Worm (Caenorhabditis elegans) whole organism, midembryonic: ENCODE data around the gene pkn-1.

Experiments used
- T22C8.4 ChIP-seq: fragments of 200-800 bp; sonication (Bioruptor generic); IDR thresholded peaks from 2 replicates; pipeline ENCODE4 v1.3.6; 2022; ENCODE audit warnings: missing genetic modification characterization, missing compliant biosample characterization
- cog-1 ChIP-seq: sonication (generic microtip); optimal IDR thresholded peaks from 2 replicates; lab custom pipeline; 2016; ENCODE audit warnings: missing genetic modification characterization, missing compliant biosample characterization
- flt-1 ChIP-seq: fragments of 200-800 bp; sonication (Bioruptor generic); IDR thresholded peaks from 2 replicates; pipeline ENCODE4 v1.3.6; 2022; ENCODE audit warnings: missing genetic modification characterization, missing compliant biosample characterization
- klf-2 ChIP-seq: fragments of 200-800 bp; sonication (Bioruptor generic); conservative IDR thresholded peaks from 2 replicates; pipeline ENCODE4 v1.3.6; 2022; ENCODE audit warnings: missing genetic modification reagents, missing genetic modification characterization, missing compliant biosample characterization
- med-1 ChIP-seq: sonication (generic microtip); optimal IDR thresholded peaks from 2 replicates; lab custom pipeline; 2017; ENCODE audit warnings: missing genetic modification characterization, mild to moderate bottlenecking, missing compliant biosample characterization, antibody characterized with exemption, missing genetic modification reagents; ENCODE audit not compliant: insufficient read depth
- ref-1 ChIP-seq: fragments of 200-800 bp; sonication (Bioruptor generic); conservative IDR thresholded peaks from 2 replicates; pipeline ENCODE4 v1.3.6; 2022; ENCODE audit warnings: missing genetic modification reagents, missing genetic modification characterization, missing compliant biosample characterization
- ztf-29 ChIP-seq: fragments of 200-800 bp; sonication (Bioruptor generic); IDR thresholded peaks from 2 replicates; pipeline ENCODE4 v1.3.6; 2022; ENCODE audit warnings: missing genetic modification reagents, missing genetic modification characterization, missing compliant biosample characterization

ce11 chrX:10404051-10404450, 7.0 kb downstream of the pkn-1 start:
- TF ChIP-seq flt-1 (no peak), ref-1 (GFP tag; lab: Robert Waterston, UW) (no peak), med-1 (GFP tag; lab: Kevin White, UChicago) (no peak), T22C8.4 (GFP tag; lab: Robert Waterston, UW) (no peak), klf-2 (GFP tag; lab: Robert Waterston, UW) (no peak), cog-1 (tag; lab: Kevin White, UChicago) (no peak), ztf-29 (GFP tag; lab: Robert Waterston, UW) (no peak)
